Worm (Caenorhabditis elegans): ENCODE results near the gene lit-1.

DNA sequence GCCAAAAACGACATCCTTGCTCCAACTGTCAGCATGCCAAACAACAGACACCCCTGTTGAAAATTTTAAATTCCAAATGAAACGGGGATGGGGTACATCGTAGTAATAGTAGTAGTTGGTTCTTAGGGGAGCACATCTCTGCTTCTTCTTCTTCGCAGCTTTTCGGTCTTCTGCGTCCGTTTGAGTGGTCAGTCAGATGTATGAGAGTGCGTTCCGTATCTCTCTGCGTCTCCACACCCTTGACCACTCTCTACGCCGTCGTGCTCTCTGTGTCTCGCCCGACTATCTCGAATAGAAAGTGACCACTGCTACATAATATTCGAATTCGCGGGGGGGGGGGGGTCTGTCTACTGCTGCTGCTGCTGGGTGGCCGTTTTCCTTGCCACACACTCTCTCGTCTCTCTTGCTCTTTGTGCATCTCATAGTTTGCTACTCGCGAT is 11.1 kb downstream of the lit-1 start:
- TF ChIP-seq Y53F4B.3 (GFP tag; IDR thresholded peaks at IDR 0.05) (no peak), F57C9.4 (tag; optimal IDR thresholded peaks at IDR 0.05) (no peak), efl-1 (GFP tag; optimal IDR thresholded peaks at IDR 0.05) (no peak), ceh-91 (GFP tag; IDR thresholded peaks at IDR 0.05) (no peak)
